Fruit fly (Drosophila melanogaster) whole organism, wandering third instar larva: Measurements from ENCODE around the gene alpha-Man-Ib.

ENCODE experiments used
- GATAd ChIP-seq: sonication (Bioruptor generic); optimal IDR thresholded peaks from 2 replicates; lab custom pipeline; 2016; ENCODE audit warnings: missing biosample characterization, missing genetic modification characterization
- HLH106 ChIP-seq: fragments of 200-800 bp; optimal IDR thresholded peaks from 3 replicates; lab custom pipeline; 2019; ENCODE audit warnings: missing biosample characterization, mild to moderate bottlenecking, missing genetic modification characterization, moderate library complexity
- Hnf4 ChIP-seq: fragments of 200-800 bp; sonication (Bioruptor generic); optimal IDR thresholded peaks from 2 replicates; lab custom pipeline; 2016; ENCODE audit warnings: missing biosample characterization, mild to moderate bottlenecking, missing genetic modification characterization
- OdsH ChIP-seq: fragments of 200-800 bp; sonication (Bioruptor generic); optimal IDR thresholded peaks from 2 replicates; lab custom pipeline; 2016; ENCODE audit warnings: missing biosample characterization, mild to moderate bottlenecking, missing genetic modification characterization
- Vsx2 ChIP-seq: fragments of 200-300, 225-300 bp; sonication (Bioruptor generic); optimal IDR thresholded peaks from 2 replicates; lab custom pipeline; 2018; ENCODE audit warnings: missing biosample characterization, missing genetic modification characterization; ENCODE audit not compliant: partially characterized antibody
- dmrt93B ChIP-seq: fragments of 200-800 bp; sonication (Bioruptor generic); optimal IDR thresholded peaks from 2 replicates; lab custom pipeline; 2018; ENCODE audit warnings: missing biosample characterization, mild to moderate bottlenecking, missing genetic modification characterization
- dsf ChIP-seq: sonication (Bioruptor generic); optimal IDR thresholded peaks from 2 replicates; lab custom pipeline; 2016; ENCODE audit warnings: missing biosample characterization, missing genetic modification characterization, borderline replicate concordance
- fru ChIP-seq: fragments of 200-800 bp; sonication (Bioruptor generic); optimal IDR thresholded peaks from 3 replicates; lab custom pipeline; 2016; ENCODE audit warnings: missing biosample characterization, mild to moderate bottlenecking, missing genetic modification characterization
- sv ChIP-seq: fragments of 200-800 bp; sonication (Bioruptor generic); optimal IDR thresholded peaks from 3 replicates; lab custom pipeline; 2016; ENCODE audit warnings: missing biosample characterization, missing genetic modification characterization

DNA sequence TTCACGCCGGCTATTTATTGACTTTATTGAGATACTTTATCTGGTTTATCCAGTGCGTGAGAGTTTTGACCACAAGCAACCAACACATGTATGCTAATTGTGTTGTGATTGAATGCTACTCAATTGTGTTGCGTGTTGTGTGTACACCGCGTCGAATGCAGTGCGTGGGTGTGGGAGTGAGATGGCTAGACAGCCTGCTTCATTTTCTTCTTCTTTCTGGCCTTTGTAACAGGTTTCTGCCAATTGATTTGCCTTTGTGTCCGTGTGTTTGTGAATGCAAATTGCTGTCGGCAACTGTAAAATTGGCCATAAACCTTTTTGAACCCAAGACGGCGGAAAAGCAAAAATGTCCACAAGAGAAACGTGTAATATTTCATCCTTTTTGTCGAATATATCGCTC is 25.7 kb downstream of the alpha-Man-Ib start:
- TF ChIP-seq HLH106 (no peak), Vsx2 (GFP tag; lab: Kevin White, UChicago) (no peak), OdsH (GFP tag; lab: Kevin White, UChicago) (no peak), Hnf4 (no peak), dmrt93B (GFP tag; lab: Kevin White, UChicago) (no peak), GATAd (no peak), sv (no peak), fru (no peak), dsf (no peak)
